Worm (Caenorhabditis elegans) whole organism, early embryonic: ENCODE results near the gene C47A10.12.

Source experiments
- B0310.2 ChIP-seq: sonication (generic microtip); optimal IDR thresholded peaks from 2 replicates; lab custom pipeline; 2016; ENCODE audit warnings: mild to moderate bottlenecking, missing genetic modification characterization, missing compliant biosample characterization
- F13C5.2 ChIP-seq: sonication (generic microtip); optimal IDR thresholded peaks from 2 replicates; lab custom pipeline; 2017; ENCODE audit warnings: mild to moderate bottlenecking, missing genetic modification characterization, inconsistent platforms, missing compliant biosample characterization
- aly-1 ChIP-seq: sonication (generic microtip); optimal IDR thresholded peaks from 2 replicates; lab custom pipeline; 2016; ENCODE audit warnings: missing genetic modification characterization, missing compliant biosample characterization
- ama-1 ChIP-seq: fragments of 150-350 bp; optimal IDR thresholded peaks from 2 replicates; lab custom pipeline; 2014
- ceh-13 ChIP-seq: fragments of 200-800 bp; sonication (Bioruptor generic); optimal IDR thresholded peaks from 2 replicates; lab custom pipeline; 2018; ENCODE audit warnings: mild to moderate bottlenecking, missing genetic modification characterization, missing compliant biosample characterization
- ceh-36 ChIP-seq: sonication (generic microtip); optimal IDR thresholded peaks from 2 replicates; lab custom pipeline; 2016; ENCODE audit warnings: missing genetic modification characterization, inconsistent platforms, missing compliant biosample characterization
- ets-7 ChIP-seq: sonication (generic microtip); optimal IDR thresholded peaks from 2 replicates; lab custom pipeline; 2016; ENCODE audit warnings: missing genotype, missing genetic modification characterization, missing compliant biosample characterization
- flt-1 ChIP-seq: fragments of 200-800 bp; sonication (Bioruptor generic); IDR thresholded peaks from 2 replicates; pipeline ENCODE4 v1.3.6; 2022; ENCODE audit warnings: missing genetic modification characterization, missing compliant biosample characterization
- hmbx-1 ChIP-seq: sonication (generic microtip); optimal IDR thresholded peaks from 2 replicates; lab custom pipeline; 2016; ENCODE audit warnings: mild to moderate bottlenecking, missing genetic modification characterization, missing compliant biosample characterization
- hmg-4 ChIP-seq: fragments of 200-800 bp; sonication (Bioruptor generic); optimal IDR thresholded peaks from 2 replicates; lab custom pipeline; 2018; ENCODE audit warnings: mild to moderate bottlenecking, missing genetic modification characterization, missing compliant biosample characterization
- hnd-1 ChIP-seq: sonication (generic microtip); optimal IDR thresholded peaks from 2 replicates; lab custom pipeline; 2016; ENCODE audit warnings: missing genetic modification characterization, missing compliant biosample characterization
- pes-1 ChIP-seq: fragments of 200-800 bp; sonication (Bioruptor generic); IDR thresholded peaks from 2 replicates; pipeline ENCODE4 v1.3.6; 2022; ENCODE audit warnings: missing genetic modification reagents, missing genetic modification characterization, missing compliant biosample characterization
- scrt-1 ChIP-seq: fragments of 200-800 bp; sonication (Bioruptor generic); IDR thresholded peaks from 2 replicates; pipeline ENCODE4 v1.3.6; 2022; ENCODE audit warnings: missing genetic modification characterization, missing compliant biosample characterization
- sea-1 ChIP-seq: fragments of 200-800 bp; sonication (Bioruptor generic); conservative IDR thresholded peaks from 2 replicates; pipeline ENCODE4 v1.3.6; 2022; ENCODE audit warnings: missing genetic modification characterization, missing compliant biosample characterization
- tbx-11 ChIP-seq: fragments of 200-800 bp; sonication (Bioruptor generic); IDR thresholded peaks from 2 replicates; pipeline ENCODE4 v1.3.6; 2022; ENCODE audit warnings: missing genetic modification characterization, missing compliant biosample characterization
- tbx-37 ChIP-seq: fragments of 200-800 bp; sonication (Bioruptor generic); conservative IDR thresholded peaks from 2 replicates; pipeline ENCODE4 v1.3.6; 2022; ENCODE audit warnings: missing genetic modification reagents, missing genetic modification characterization, missing compliant biosample characterization
- tra-4 ChIP-seq: sonication (generic microtip); optimal IDR thresholded peaks from 2 replicates; lab custom pipeline; 2017; ENCODE audit warnings: missing genetic modification characterization, missing compliant biosample characterization

C47A10.12 gene

ce11 chrV:17783542-17783941, 5.8 kb downstream of the C47A10.12 start, which contains the start of gene srab-12:
srab-12 (minus strand) TSS chrV:17783642.
- TF ChIP-seq pes-1 (GFP tag; lab: Robert Waterston, UW) = no peak
- no peak for TF ChIP-seq ets-7 (tag; lab: Kevin White, UChicago)
- no peak for TF ChIP-seq ama-1 (lab: Kevin White, UChicago)
- no peak for TF ChIP-seq flt-1
- no peak for TF ChIP-seq F13C5.2 (tag; lab: Kevin White, UChicago)
- TF ChIP-seq scrt-1 = no peak
- TF ChIP-seq ceh-13 (GFP tag; lab: Kevin White, UChicago) = no peak
- no peak for TF ChIP-seq tbx-37 (GFP tag; lab: Robert Waterston, UW)
- TF ChIP-seq aly-1 (tag; lab: Kevin White, UChicago) = no peak
- no peak for TF ChIP-seq hmbx-1 (tag; lab: Kevin White, UChicago)
- TF ChIP-seq tra-4 (tag; lab: Kevin White, UChicago) = no peak
- TF ChIP-seq hmg-4 (GFP tag; lab: Kevin White, UChicago) = no peak
- no peak for TF ChIP-seq sea-1 (GFP tag; lab: Robert Waterston, UW)
- no peak for TF ChIP-seq hnd-1 (tag; lab: Kevin White, UChicago)
- TF ChIP-seq tbx-11 (GFP tag; lab: Robert Waterston, UW) = no peak

DNA sequence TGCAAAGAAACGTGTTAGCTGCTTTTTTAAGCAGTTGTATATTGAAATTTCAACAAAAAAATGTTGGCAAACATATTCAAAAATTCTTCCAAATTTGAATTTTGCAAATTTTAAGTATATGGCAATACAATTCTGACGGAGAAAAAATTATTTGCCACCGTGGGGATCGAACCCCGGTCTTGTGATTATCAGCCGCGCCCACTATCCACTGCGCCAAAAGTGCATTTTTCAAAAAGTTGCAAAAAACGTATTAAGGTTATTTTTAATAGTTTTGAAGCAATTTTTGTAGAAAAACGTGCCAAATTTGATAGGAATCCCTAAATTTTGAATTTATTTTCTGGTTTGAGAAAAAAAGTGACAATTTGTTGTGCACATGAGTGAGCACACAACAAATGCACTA, 6.6 kb downstream of the C47A10.12 start:
- TF ChIP-seq flt-1 (no peak), B0310.2 (tag; lab: Kevin White, UChicago) (no peak), ama-1 (lab: Kevin White, UChicago) (no peak), F13C5.2 (tag; lab: Kevin White, UChicago) (no peak), hmg-4 (GFP tag; lab: Kevin White, UChicago) (no peak), aly-1 (tag; lab: Kevin White, UChicago) (no peak), sea-1 (GFP tag; lab: Robert Waterston, UW) (no peak), tbx-11 (GFP tag; lab: Robert Waterston, UW) (no peak), tra-4 (tag; lab: Kevin White, UChicago) (no peak), ets-7 (tag; lab: Kevin White, UChicago) (no peak)

- TF ChIP-seq hnd-1 (tag; lab: Kevin White, UChicago) (no peak), tra-4 (tag; lab: Kevin White, UChicago) (no peak), pes-1 (GFP tag; lab: Robert Waterston, UW) (no peak), ceh-13 (GFP tag; lab: Kevin White, UChicago) (no peak), ceh-36 (tag; lab: Kevin White, UChicago) (no peak), B0310.2 (tag; lab: Kevin White, UChicago) (no peak), flt-1 (no peak), ets-7 (tag; lab: Kevin White, UChicago) (no peak), hmg-4 (GFP tag; lab: Kevin White, UChicago) (no peak), tbx-37 (GFP tag; lab: Robert Waterston, UW) (no peak), sea-1 (GFP tag; lab: Robert Waterston, UW) (no peak), tbx-11 (GFP tag; lab: Robert Waterston, UW) (no peak), ama-1 (lab: Kevin White, UChicago) (no peak)
These were observed 12.5 kb downstream of the C47A10.12 start, which contains the start of gene srh-290 for ce11 chrV:17790191-17790590. srh-290 (plus strand) TSS chrV:17790491.

DNA sequence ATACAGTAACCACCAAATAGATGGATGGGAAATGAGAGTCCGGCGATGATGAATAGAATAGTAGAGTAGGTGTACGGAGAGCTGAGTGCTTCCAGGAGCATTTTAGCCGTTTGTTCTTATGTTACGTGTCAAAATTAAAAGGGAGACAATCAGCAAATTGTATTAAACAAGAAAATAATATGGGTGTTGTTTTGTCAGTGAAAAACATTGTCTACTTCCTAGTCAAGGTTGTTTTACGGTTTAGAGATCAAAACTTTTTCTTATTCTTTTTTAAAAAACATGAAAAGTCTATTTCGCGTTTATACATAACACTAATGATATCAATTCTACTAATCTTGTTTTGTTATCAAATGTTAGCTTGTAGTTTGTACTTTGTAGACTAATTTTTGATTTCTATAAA, 16.3 kb downstream of the C47A10.12 start, which contains the start of gene srh-289:
TSS of gene srh-289 (minus strand) at position 101 of the 400 bp plus-strand sequence.
- TF ChIP-seq ets-7 (tag; lab: Kevin White, UChicago) = no peak
- no peak for TF ChIP-seq ceh-13 (GFP tag; lab: Kevin White, UChicago)
- TF ChIP-seq tbx-37 (GFP tag; lab: Robert Waterston, UW) = no peak
- no peak for TF ChIP-seq ceh-36 (tag; lab: Kevin White, UChicago)
- TF ChIP-seq tbx-11 (GFP tag; lab: Robert Waterston, UW) = no peak
- no peak for TF ChIP-seq aly-1 (tag; lab: Kevin White, UChicago)
- TF ChIP-seq scrt-1 = no peak
- no peak for TF ChIP-seq tra-4 (tag; lab: Kevin White, UChicago)
- TF ChIP-seq B0310.2 (tag; lab: Kevin White, UChicago) = no peak
- TF ChIP-seq hnd-1 (tag; lab: Kevin White, UChicago) = no peak

DNA sequence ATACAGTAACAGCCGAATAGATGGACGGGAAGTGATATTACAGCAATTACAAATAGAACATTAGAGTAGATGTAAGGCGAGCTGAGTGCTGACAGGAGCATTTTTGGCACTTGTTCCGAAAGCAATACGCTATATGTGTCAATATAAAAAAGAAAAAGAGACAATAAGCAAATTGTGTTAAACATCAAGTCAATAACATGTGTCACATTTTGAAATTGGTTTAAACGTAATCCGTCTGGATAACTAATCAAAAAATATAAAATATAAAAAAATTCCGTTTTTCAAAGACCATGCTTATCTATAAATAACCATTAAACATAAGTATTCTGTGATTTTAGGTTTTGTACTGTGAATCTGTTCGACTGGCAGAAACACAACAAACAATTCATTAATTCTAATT, 17.9 kb downstream of the C47A10.12 start, which contains the start of gene srh-288:
TSS of gene srh-288 (minus strand) at position 101 of the 400 bp plus-strand sequence.
- no peak for TF ChIP-seq hnd-1 (tag; lab: Kevin White, UChicago)

DNA sequence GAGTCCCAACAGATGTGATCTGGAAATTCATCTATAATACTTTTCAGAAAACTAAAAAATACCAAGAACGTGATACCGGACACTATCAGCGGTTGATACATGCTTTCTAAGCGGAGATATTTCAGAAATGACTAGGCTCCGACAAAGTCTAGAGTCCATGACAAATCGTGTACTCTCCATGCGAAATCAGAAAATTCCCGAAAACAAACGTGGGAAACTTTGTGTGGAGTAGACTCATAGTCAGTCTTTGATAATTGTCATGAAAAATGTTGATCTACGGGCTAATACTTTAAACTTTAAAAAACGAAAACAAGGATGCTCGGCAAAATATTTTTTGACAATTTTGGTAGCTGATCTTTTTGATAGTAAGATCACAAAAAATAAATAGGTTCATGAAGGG, 21.1 kb downstream of the C47A10.12 start, which contains the start of gene srx-18:
TSS of gene srx-18 (minus strand) at position 101 of the 400 bp plus-strand sequence.
- no peak for TF ChIP-seq F13C5.2 (tag; lab: Kevin White, UChicago)
- TF ChIP-seq flt-1 = no peak
- TF ChIP-seq tbx-11 (GFP tag; lab: Robert Waterston, UW) = no peak
- TF ChIP-seq hmbx-1 (tag; lab: Kevin White, UChicago) = no peak
- TF ChIP-seq tra-4 (tag; lab: Kevin White, UChicago) = no peak
- no peak for TF ChIP-seq aly-1 (tag; lab: Kevin White, UChicago)
- TF ChIP-seq hnd-1 (tag; lab: Kevin White, UChicago) = no peak
- TF ChIP-seq ama-1 (lab: Kevin White, UChicago) = no peak
- no peak for TF ChIP-seq ceh-36 (tag; lab: Kevin White, UChicago)
- TF ChIP-seq B0310.2 (tag; lab: Kevin White, UChicago) = no peak
- no peak for TF ChIP-seq tbx-37 (GFP tag; lab: Robert Waterston, UW)

DNA sequence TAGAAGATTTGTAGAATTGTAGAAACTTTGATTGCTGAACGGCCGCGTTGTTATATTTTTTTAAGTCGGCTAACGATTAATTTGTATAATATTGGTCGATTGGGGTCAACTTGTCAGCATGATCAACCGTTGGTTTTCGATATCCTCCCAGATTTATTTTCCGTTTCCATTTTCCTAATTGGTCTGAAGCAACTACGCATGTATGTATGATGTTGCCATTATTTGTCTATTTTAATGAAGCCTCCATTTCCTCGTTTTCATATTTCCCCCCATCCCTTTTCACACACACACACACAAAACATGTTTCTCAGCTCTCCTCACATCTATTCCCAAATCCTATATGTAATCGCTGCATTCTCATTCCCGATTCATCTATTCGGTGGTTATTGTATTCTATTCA, 22.8 kb downstream of the C47A10.12 start, which contains the start of gene srh-287:
TSS of gene srh-287 (plus strand) at position 301 of the 400 bp plus-strand sequence.
- no peak for TF ChIP-seq tbx-11 (GFP tag; lab: Robert Waterston, UW)
- no peak for TF ChIP-seq B0310.2 (tag; lab: Kevin White, UChicago)
- no peak for TF ChIP-seq ceh-36 (tag; lab: Kevin White, UChicago)
- no peak for TF ChIP-seq hnd-1 (tag; lab: Kevin White, UChicago)
- no peak for TF ChIP-seq ets-7 (tag; lab: Kevin White, UChicago)
- no peak for TF ChIP-seq F13C5.2 (tag; lab: Kevin White, UChicago)
- no peak for TF ChIP-seq hmg-4 (GFP tag; lab: Kevin White, UChicago)
- no peak for TF ChIP-seq ama-1 (lab: Kevin White, UChicago)
- TF ChIP-seq hmbx-1 (tag; lab: Kevin White, UChicago) = no peak
- no peak for TF ChIP-seq flt-1
- no peak for TF ChIP-seq tra-4 (tag; lab: Kevin White, UChicago)
- TF ChIP-seq pes-1 (GFP tag; lab: Robert Waterston, UW) = no peak
- TF ChIP-seq sea-1 (GFP tag; lab: Robert Waterston, UW) = no peak
- no peak for TF ChIP-seq tbx-37 (GFP tag; lab: Robert Waterston, UW)
- TF ChIP-seq scrt-1 = no peak
- no peak for TF ChIP-seq ceh-13 (GFP tag; lab: Kevin White, UChicago)
- no peak for TF ChIP-seq aly-1 (tag; lab: Kevin White, UChicago)
